Fruit fly (Drosophila melanogaster) S2 (cell line): Measurements from ENCODE around the gene Desat2.

Source experiments
- CG8478 ChIP-seq: fragments of >200 bp; optimal IDR thresholded peaks from 2 replicates; lab custom pipeline; 2018
- CTCF ChIP-seq, 2 experiments: fragments of >200 bp; optimal IDR thresholded peaks; 2 replicates each; lab custom pipeline; 2018

The Desat2 gene

DNA sequence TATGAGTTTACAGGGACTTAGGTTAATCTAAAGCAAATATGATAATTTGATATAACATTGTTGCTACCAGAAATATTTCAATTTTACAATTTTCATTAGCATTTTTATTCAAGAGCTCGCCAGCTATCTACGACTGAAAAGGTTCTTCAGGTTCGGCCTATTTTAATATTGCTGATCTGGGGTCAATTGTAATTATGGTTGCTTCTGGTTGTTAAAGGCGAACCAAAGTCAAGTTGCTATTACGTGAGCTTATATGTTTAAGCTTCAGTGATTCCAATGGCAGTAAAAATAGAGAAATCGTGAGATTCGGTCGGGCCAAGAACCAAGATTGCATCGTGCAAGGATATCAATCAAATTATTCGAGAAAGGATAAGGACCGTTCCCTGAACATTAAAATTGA, at the start of gene Desat2:
Gene Desat2 (plus strand): TSS at position 301 of the 400 bp plus-strand sequence.
- TF ChIP-seq CG8478 (lab: Kevin White, UChicago) (no peak), CTCF (optimal IDR thresholded peaks at IDR 0.05; lab: Kevin White, UChicago) (no peak)

DNA sequence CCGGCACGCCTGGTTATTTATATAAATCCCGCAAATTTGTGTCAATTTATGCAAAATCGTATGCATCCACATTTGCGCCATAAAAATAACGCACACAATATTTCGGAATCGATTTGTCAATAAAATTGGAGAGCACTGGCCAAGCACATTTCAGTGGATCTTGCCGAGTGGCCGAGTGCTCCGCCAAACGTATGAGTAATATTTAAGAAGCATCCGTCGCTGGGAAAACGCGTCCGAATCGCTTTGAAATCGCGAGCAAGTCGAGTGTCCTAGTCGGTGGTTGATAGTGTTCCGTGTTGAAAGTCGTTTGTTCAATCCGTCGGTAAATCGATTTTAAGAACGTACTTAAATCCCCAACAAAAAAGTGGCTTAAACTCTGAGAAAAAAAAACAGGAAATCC, 49.1 kb upstream of the Desat2 start, which contains the start of gene CG33098:
Gene CG33098 (plus strand): TSS at position 224 of the 400 bp plus-strand sequence.
- TF ChIP-seq CG8478 (lab: Kevin White, UChicago), result no peak
- no peak for TF ChIP-seq CTCF (optimal IDR thresholded peaks at IDR 0.05; lab: Kevin White, UChicago)

- TF ChIP-seq CTCF (optimal IDR thresholded peaks at IDR 0.05; lab: Kevin White, UChicago), result no peak
- TF ChIP-seq CG8478 (lab: Kevin White, UChicago), result no peak
These were observed 40.2 kb upstream of the Desat2 start, which contains the start of the genes CG10096 and CG10097 for dm6 chr3R:12395880-12396279. Gene CG10096, minus strand, starts transcription at chr3R:12395980. Gene CG10097, minus strand, starts transcription at chr3R:12395980.

- TF ChIP-seq CTCF (optimal IDR thresholded peaks at IDR 0.05; lab: Kevin White, UChicago) (no peak), CG8478 (lab: Kevin White, UChicago) (no peak)
These were observed 38.0 kb upstream of the Desat2 start for dm6 chr3R:12398054-12398453.

DNA sequence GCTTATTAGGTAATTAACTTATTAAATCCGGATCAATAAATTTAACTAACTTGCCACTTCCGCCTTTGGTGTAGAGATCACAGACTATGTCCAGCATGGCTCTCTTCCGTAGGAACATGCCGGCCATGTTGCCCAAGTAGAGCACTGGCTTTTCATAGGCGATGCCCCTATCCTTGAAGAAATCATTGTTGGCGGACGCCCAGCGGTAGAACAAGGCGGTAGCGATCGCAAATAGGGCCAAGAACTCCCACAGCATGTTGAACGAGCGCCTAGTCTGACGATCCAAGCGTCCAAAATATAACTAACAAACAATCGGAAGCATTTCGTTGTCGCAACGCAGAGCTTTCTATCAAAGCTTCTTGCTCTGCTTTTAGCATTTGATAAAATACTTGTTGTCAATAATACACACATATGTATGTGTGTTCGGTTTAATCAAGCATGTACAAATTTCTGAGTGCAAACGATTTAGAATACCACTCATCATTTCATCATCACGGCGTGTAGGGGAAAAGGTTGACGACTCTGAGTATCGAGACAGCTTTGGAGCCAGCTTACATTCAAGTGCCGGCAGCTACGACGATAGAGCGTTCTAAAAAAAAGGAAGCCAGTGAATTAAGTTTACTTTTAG, 37.3 kb upstream of the Desat2 start, which contains the start of gene Cyp9f3:
Gene Cyp9f3 (minus strand): TSS at position 310 of the 628 bp plus-strand sequence.
- TF ChIP-seq CTCF (optimal IDR thresholded peaks at IDR 0.05; lab: Kevin White, UChicago) (no peak), CG8478 (lab: Kevin White, UChicago) (no peak)

- no peak for TF ChIP-seq CG8478 (lab: Kevin White, UChicago)
- peak; percentile 6 to 13 for TF ChIP-seq CTCF (optimal IDR thresholded peaks at IDR 0.05; lab: Kevin White, UChicago)
These were observed 34.3 kb upstream of the Desat2 start, which contains the start of gene DNAlig3 for dm6 chr3R:12401672-12402296. Gene DNAlig3, minus strand, starts transcription at chr3R:12401839.

dm6 chr3R:12402935-12403334, 33.1 kb upstream of the Desat2 start:
- TF ChIP-seq CG8478 (lab: Kevin White, UChicago) (no peak), CTCF (optimal IDR thresholded peaks at IDR 0.05; lab: Kevin White, UChicago) (no peak)

dm6 chr3R:12405134-12405533, 30.9 kb upstream of the Desat2 start:
- TF ChIP-seq CG8478 (lab: Kevin White, UChicago) (no peak), CTCF (optimal IDR thresholded peaks at IDR 0.05; lab: Kevin White, UChicago) (no peak)

DNA sequence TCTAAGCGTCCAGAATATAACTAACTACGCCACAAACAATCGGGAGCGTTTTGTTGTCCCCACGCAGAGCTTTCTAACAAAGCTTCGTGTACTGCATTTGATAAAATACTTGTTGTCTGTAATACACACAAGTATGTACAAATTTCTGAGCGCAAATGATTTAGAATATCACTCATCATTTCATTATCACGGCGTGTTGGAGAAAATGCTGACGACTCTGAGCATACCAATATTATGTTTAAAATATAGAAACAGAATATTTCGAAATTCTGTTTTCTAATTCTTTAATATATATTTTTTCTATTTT, 30.2 kb upstream of the Desat2 start, which contains the start of gene Cyp9f2:
Gene Cyp9f2 (minus strand): TSS at position 101 of the 307 bp plus-strand sequence.
- TF ChIP-seq CTCF (optimal IDR thresholded peaks at IDR 0.05; lab: Kevin White, UChicago) (no peak), CG8478 (lab: Kevin White, UChicago) (no peak)

dm6 chr3R:12406235-12407196, 29.5 kb upstream of the Desat2 start, which contains the start of gene CG5167:
Gene CG5167, plus strand, starts transcription at chr3R:12406532.
- TF ChIP-seq CG8478 (lab: Kevin White, UChicago), result no peak
- TF ChIP-seq CTCF (optimal IDR thresholded peaks at IDR 0.05; lab: Kevin White, UChicago), result no peak

- TF ChIP-seq CG8478 (lab: Kevin White, UChicago) (no peak), CTCF (optimal IDR thresholded peaks at IDR 0.05; lab: Kevin White, UChicago) (peak in 1 of 2 experiments; percentile 1)
These were observed 27.9 kb upstream of the Desat2 start, which contains the start of gene CG5196 for dm6 chr3R:12408160-12408559. Gene CG5196, plus strand, starts transcription at chr3R:12408316.

DNA sequence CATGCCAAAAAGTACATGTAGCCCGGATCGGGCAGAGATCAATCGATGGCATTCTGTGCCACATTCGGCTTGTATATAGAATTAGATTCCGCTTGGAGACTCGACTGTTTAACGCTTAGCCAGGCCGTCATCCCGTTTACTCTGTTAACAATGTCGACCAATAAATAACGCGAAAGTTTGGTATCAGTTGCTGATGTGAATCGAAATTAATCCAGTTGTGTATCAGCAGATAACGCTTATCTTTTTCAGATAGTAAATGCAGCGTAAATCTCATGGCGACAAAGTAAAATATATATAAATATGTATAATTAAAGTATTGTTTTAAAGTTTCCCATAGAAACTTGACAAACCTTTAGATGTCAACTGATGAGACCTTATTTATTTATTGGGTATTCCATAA, 24.6 kb upstream of the Desat2 start:
- TF ChIP-seq CG8478 (lab: Kevin White, UChicago) (no peak), CTCF (optimal IDR thresholded peaks at IDR 0.05; lab: Kevin White, UChicago) (no peak)

- TF ChIP-seq CTCF (optimal IDR thresholded peaks at IDR 0.05; lab: Kevin White, UChicago) (peak in 1 of 2 experiments; percentile 30), CG8478 (lab: Kevin White, UChicago) (no peak)
These were observed 22.6 kb upstream of the Desat2 start, which contains the start of the genes Dip-C and pps for dm6 chr3R:12413274-12413958. Gene Dip-C, minus strand, starts transcription at chr3R:12413759. Gene pps, plus strand, starts transcription at chr3R:12413828.
